ENCODE assay signal across 6 fruit fly cellular contexts in genomic region chr2L:7984059-7984800, dm6.
TF ChIP-seq lines count a peak whose summit lies in the region.

Snoo (minus strand) TSS chr2L:7984196.

- peak; percentile 43 to 52 for TF ChIP-seq CTCF in S2 (optimal IDR thresholded peaks at IDR 0.05; lab: Kevin White, UChicago)
- peak; percentile 64 for TF ChIP-seq CTCF in whole organism, embryonic (GFP tag; optimal IDR thresholded peaks at IDR 0.05; lab: Kevin White, UChicago)

TF ChIP-seq in whole organism, adult, 20 proteins besides CTCF, POLR2A, EP300 and RAD21:
- TF ChIP-seq CG7101 (tag; optimal IDR thresholded peaks at IDR 0.05; lab: Kevin White, UChicago) = peak; percentile 3
- no peak for TF ChIP-seq toe (GFP tag; optimal IDR thresholded peaks at IDR 0.05; lab: Kevin White, UChicago)
- peak; percentile 4 for TF ChIP-seq CG33017 (tag; optimal IDR thresholded peaks at IDR 0.05; lab: Kevin White, UChicago)
- peak; percentile 12 for TF ChIP-seq bab1 (GFP tag; optimal IDR thresholded peaks at IDR 0.05; lab: Kevin White, UChicago)
- peak; percentile 89 for TF ChIP-seq Mnt (GFP tag; optimal IDR thresholded peaks at IDR 0.05; lab: Kevin White, UChicago)
- TF ChIP-seq Hr96 (GFP tag; optimal IDR thresholded peaks at IDR 0.05; lab: Kevin White, UChicago) = no peak
- TF ChIP-seq kay (GFP tag; lab: Kevin White, UChicago; ENCODE audit: borderline replicate concordance) = peak; percentile 90
- no peak for TF ChIP-seq CG5204 (GFP tag; optimal IDR thresholded peaks at IDR 0.05; lab: Kevin White, UChicago)

TF ChIP-seq in whole organism, embryonic, 481 proteins besides CTCF, POLR2A, EP300 and RAD21 (continues in another document):
- TF ChIP-seq pb (GFP tag; optimal IDR thresholded peaks at IDR 0.05; lab: Kevin White, UChicago) (no peak), CG1602 (GFP tag; optimal IDR thresholded peaks at IDR 0.05; lab: Kevin White, UChicago) (no peak), CG4360 (GFP tag; IDR thresholded peaks at IDR 0.05; lab: Robert Waterston, UW) (peak; percentile 48), CG11695 (GFP tag; IDR thresholded peaks at IDR 0.05; lab: Robert Waterston, UW) (no peak), CG14014 (GFP tag; IDR thresholded peaks at IDR 0.05; lab: Robert Waterston, UW) (peak; percentile 30; the same call in 1 of the 2 replicates), tna (GFP tag; IDR thresholded peaks at IDR 0.05; lab: Robert Waterston, UW; ENCODE audit: partially characterized antibody) (peak; percentile 12; the same call in 1 of the 2 replicates), CG8944 (GFP tag; optimal IDR thresholded peaks at IDR 0.05; lab: Kevin White, UChicago) (no peak), lola (GFP tag; optimal IDR thresholded peaks at IDR 0.05; lab: Kevin White, UChicago) (no peak), Myb (GFP tag; optimal IDR thresholded peaks at IDR 0.05; lab: Kevin White, UChicago) (peak; percentile 94), B-H2 (GFP tag; optimal IDR thresholded peaks at IDR 0.05; lab: Kevin White, UChicago) (peak; percentile 45), Taf1 (GFP tag; IDR thresholded peaks at IDR 0.05; lab: Robert Waterston, UW) (no peak), CG9932 (GFP tag; IDR thresholded peaks at IDR 0.05; lab: Robert Waterston, UW) (no peak), cg (GFP tag; optimal IDR thresholded peaks at IDR 0.05; lab: Kevin White, UChicago) (peak; percentile 38), trem (tag; optimal IDR thresholded peaks at IDR 0.05; lab: Kevin White, UChicago) (peak; percentile 43), shn (GFP tag; optimal IDR thresholded peaks at IDR 0.05; lab: Kevin White, UChicago) (no peak), CG18011 (GFP tag; optimal IDR thresholded peaks at IDR 0.05; lab: Kevin White, UChicago) (no peak), CG34422 (GFP tag; IDR thresholded peaks at IDR 0.05; lab: Robert Waterston, UW) (peak; percentile 23; the same call in 1 of the 3 replicates), CG4404 (GFP tag; IDR thresholded peaks at IDR 0.05; lab: Robert Waterston, UW) (no peak), Gsc (GFP tag; IDR thresholded peaks at IDR 0.05; lab: Robert Waterston, UW) (no peak), inv (GFP tag; IDR thresholded peaks at IDR 0.05; lab: Robert Waterston, UW; ENCODE audit: partially characterized antibody) (no peak), sisA (GFP tag; IDR thresholded peaks at IDR 0.05; lab: Robert Waterston, UW) (no peak)

TF ChIP-seq in whole organism, prepupa, 60 proteins besides CTCF, POLR2A, EP300 and RAD21 (continues in another document):
- TF ChIP-seq CG11902 (GFP tag; optimal IDR thresholded peaks at IDR 0.05; lab: Kevin White, UChicago) = no peak
- peak; percentile 4 for TF ChIP-seq cyc (GFP tag; optimal IDR thresholded peaks at IDR 0.05; lab: Kevin White, UChicago)
- TF ChIP-seq CG9139 (GFP tag; optimal IDR thresholded peaks at IDR 0.05; lab: Kevin White, UChicago) = no peak
- TF ChIP-seq Sox102F (GFP tag; optimal IDR thresholded peaks at IDR 0.05; lab: Kevin White, UChicago) = no peak
- peak; percentile 7 for TF ChIP-seq Sox14 (GFP tag; optimal IDR thresholded peaks at IDR 0.05; lab: Kevin White, UChicago)
- no peak for TF ChIP-seq Ets96B (tag; optimal IDR thresholded peaks at IDR 0.05; lab: Kevin White, UChicago)
- peak; percentile 56 for TF ChIP-seq svp (GFP tag; lab: Kevin White, UChicago)
- no peak for TF ChIP-seq CG10631 (GFP tag; optimal IDR thresholded peaks at IDR 0.05; lab: Kevin White, UChicago)
- TF ChIP-seq Hr4 (GFP tag; optimal IDR thresholded peaks at IDR 0.05; lab: Kevin White, UChicago) = no peak
- no peak for TF ChIP-seq topi (GFP tag; optimal IDR thresholded peaks at IDR 0.05; lab: Kevin White, UChicago)
- TF ChIP-seq Hr38 (GFP tag; optimal IDR thresholded peaks at IDR 0.05; lab: Kevin White, UChicago) = no peak
- TF ChIP-seq CG7368 (GFP tag; optimal IDR thresholded peaks at IDR 0.05; lab: Kevin White, UChicago) = no peak
- TF ChIP-seq Met (GFP tag; optimal IDR thresholded peaks at IDR 0.05; lab: Kevin White, UChicago) = no peak
- peak in 1 of 2 experiments; percentile 9 for TF ChIP-seq ss (GFP tag; optimal IDR thresholded peaks at IDR 0.05; lab: Kevin White, UChicago)
- TF ChIP-seq salr (GFP tag; optimal IDR thresholded peaks at IDR 0.05; lab: Kevin White, UChicago) = no peak
- no peak for TF ChIP-seq CG6163 (GFP tag; IDR thresholded peaks at IDR 0.05; lab: Robert Waterston, UW)
- no peak for TF ChIP-seq CG8632 (GFP tag; optimal IDR thresholded peaks at IDR 0.05; lab: Kevin White, UChicago)
- no peak for TF ChIP-seq Blimp-1 (GFP tag; optimal IDR thresholded peaks at IDR 0.05; lab: Kevin White, UChicago)
- no peak for TF ChIP-seq Lpt (GFP tag; optimal IDR thresholded peaks at IDR 0.05; lab: Kevin White, UChicago)
- TF ChIP-seq net (GFP tag; optimal IDR thresholded peaks at IDR 0.05; lab: Kevin White, UChicago) = peak; percentile 33
- no peak for TF ChIP-seq spab (GFP tag; optimal IDR thresholded peaks at IDR 0.05; lab: Kevin White, UChicago)
- no peak for TF ChIP-seq Smox (GFP tag; optimal IDR thresholded peaks at IDR 0.05; lab: Kevin White, UChicago)

TF ChIP-seq in whole organism, pupa, 21 proteins besides CTCF, POLR2A, EP300 and RAD21:
- TF ChIP-seq CG8301 (tag; optimal IDR thresholded peaks at IDR 0.05; lab: Kevin White, UChicago) (no peak), CG17806 (tag; optimal IDR thresholded peaks at IDR 0.05; lab: Kevin White, UChicago) (no peak), rn (GFP tag; IDR thresholded peaks at IDR 0.05; lab: Robert Waterston, UW) (no peak), CG13204 (GFP tag; optimal IDR thresholded peaks at IDR 0.05; lab: Kevin White, UChicago) (peak; percentile 3), CG4496 (GFP tag; IDR thresholded peaks at IDR 0.05; lab: Robert Waterston, UW) (peak; percentile 22; the same call in 1 of the 3 replicates), CG10348 (GFP tag; IDR thresholded peaks at IDR 0.05; lab: Robert Waterston, UW) (no peak), CG34367 (tag; optimal IDR thresholded peaks at IDR 0.05; lab: Kevin White, UChicago) (no peak), Ets98B (GFP tag; IDR thresholded peaks at IDR 0.05; lab: Robert Waterston, UW) (peak; percentile 30; the same call in 1 of the 2 replicates), CG32121 (GFP tag; IDR thresholded peaks at IDR 0.05; lab: Robert Waterston, UW) (no peak), D1 (tag; optimal IDR thresholded peaks at IDR 0.05; lab: Kevin White, UChicago) (no peak), fd96Ca (GFP tag; IDR thresholded peaks at IDR 0.05; lab: Robert Waterston, UW) (0 out of 3 replicates have a peak, but pooled peaks have one; percentile 20), CG12605 (GFP tag; IDR thresholded peaks at IDR 0.05; lab: Robert Waterston, UW) (peak; percentile 80), gl (tag; optimal IDR thresholded peaks at IDR 0.05; lab: Kevin White, UChicago) (no peak), CG15710 (tag; optimal IDR thresholded peaks at IDR 0.05; lab: Kevin White, UChicago) (no peak), CG14655 (GFP tag; optimal IDR thresholded peaks at IDR 0.05; lab: Kevin White, UChicago) (no peak), EcR (GFP tag; optimal IDR thresholded peaks at IDR 0.05; lab: Kevin White, UChicago) (no peak), Snoo (tag; optimal IDR thresholded peaks at IDR 0.05; lab: Kevin White, UChicago) (no peak), CG9948 (tag; optimal IDR thresholded peaks at IDR 0.05; lab: Kevin White, UChicago) (no peak)

TF ChIP-seq in whole organism, wandering third instar larva, 38 proteins besides CTCF, POLR2A, EP300 and RAD21 (continues in another document):
- TF ChIP-seq HLH106 (tag; optimal IDR thresholded peaks at IDR 0.05; lab: Kevin White, UChicago) (no peak), Dif (GFP tag; optimal IDR thresholded peaks at IDR 0.05; lab: Kevin White, UChicago; ENCODE audit: partially characterized antibody) (peak; percentile 24), Mio (GFP tag; optimal IDR thresholded peaks at IDR 0.05; lab: Kevin White, UChicago) (no peak), Hr83 (GFP tag; optimal IDR thresholded peaks at IDR 0.05; lab: Kevin White, UChicago; ENCODE audit: poor library complexity, severe bottlenecking) (peak; percentile 54), GATAd (GFP tag; optimal IDR thresholded peaks at IDR 0.05; lab: Kevin White, UChicago) (no peak), Hnf4 (GFP tag; optimal IDR thresholded peaks at IDR 0.05; lab: Kevin White, UChicago) (no peak), lola (GFP tag; optimal IDR thresholded peaks at IDR 0.05; lab: Kevin White, UChicago) (no peak), h (GFP tag; optimal IDR thresholded peaks at IDR 0.05; lab: Kevin White, UChicago) (peak; percentile 32), Dfd (GFP tag; optimal IDR thresholded peaks at IDR 0.05; lab: Kevin White, UChicago) (no peak), jim (GFP tag; optimal IDR thresholded peaks at IDR 0.05; lab: Kevin White, UChicago) (no peak), tai (GFP tag; optimal IDR thresholded peaks at IDR 0.05; lab: Kevin White, UChicago) (no peak), foxo (GFP tag; optimal IDR thresholded peaks at IDR 0.05; lab: Kevin White, UChicago) (peak in 1 of 2 experiments; percentile 5), OdsH (GFP tag; optimal IDR thresholded peaks at IDR 0.05; lab: Kevin White, UChicago) (no peak), Rel (GFP tag; optimal IDR thresholded peaks at IDR 0.05; lab: Kevin White, UChicago) (no peak), Rel (tag; optimal IDR thresholded peaks at IDR 0.05; lab: Kevin White, UChicago) (peak; percentile 57), fru (GFP tag; optimal IDR thresholded peaks at IDR 0.05; lab: Kevin White, UChicago) (peak; percentile 99), rgr (GFP tag; optimal IDR thresholded peaks at IDR 0.05; lab: Kevin White, UChicago) (peak; percentile 12), woc (GFP tag; optimal IDR thresholded peaks at IDR 0.05; lab: Kevin White, UChicago) (no peak), pan (optimal IDR thresholded peaks at IDR 0.05; lab: Kevin White, UChicago) (no peak), dsf (GFP tag; optimal IDR thresholded peaks at IDR 0.05; lab: Kevin White, UChicago; ENCODE audit: borderline replicate concordance) (no peak), br (GFP tag; optimal IDR thresholded peaks at IDR 0.05; lab: Kevin White, UChicago) (peak; percentile 6), psq (GFP tag; optimal IDR thresholded peaks at IDR 0.05; lab: Kevin White, UChicago) (no peak), ey (GFP tag; optimal IDR thresholded peaks at IDR 0.05; lab: Kevin White, UChicago) (no peak), Vsx2 (GFP tag; optimal IDR thresholded peaks at IDR 0.05; lab: Kevin White, UChicago; ENCODE audit: partially characterized antibody) (peak; percentile 57), usp (GFP tag; optimal IDR thresholded peaks at IDR 0.05; lab: Kevin White, UChicago) (no peak), dl (GFP tag; optimal IDR thresholded peaks at IDR 0.05; lab: Kevin White, UChicago; ENCODE audit: insufficient read depth in 1 of 2, partially characterized antibody in 2 of 2) (peak in 1 of 2 experiments; percentile 29), CG32264 (GFP tag; optimal IDR thresholded peaks at IDR 0.05; lab: Kevin White, UChicago) (no peak), Abd-B (GFP tag; optimal IDR thresholded peaks at IDR 0.05; lab: Kevin White, UChicago) (no peak), CG9705 (GFP tag; optimal IDR thresholded peaks at IDR 0.05; lab: Kevin White, UChicago) (no peak), sv (GFP tag; optimal IDR thresholded peaks at IDR 0.05; lab: Kevin White, UChicago) (no peak), Hr78 (GFP tag; optimal IDR thresholded peaks at IDR 0.05; lab: Kevin White, UChicago) (no peak)
